Fruit fly (Drosophila melanogaster): ENCODE data around the gene CG6761.

Gene CG6761

DNA sequence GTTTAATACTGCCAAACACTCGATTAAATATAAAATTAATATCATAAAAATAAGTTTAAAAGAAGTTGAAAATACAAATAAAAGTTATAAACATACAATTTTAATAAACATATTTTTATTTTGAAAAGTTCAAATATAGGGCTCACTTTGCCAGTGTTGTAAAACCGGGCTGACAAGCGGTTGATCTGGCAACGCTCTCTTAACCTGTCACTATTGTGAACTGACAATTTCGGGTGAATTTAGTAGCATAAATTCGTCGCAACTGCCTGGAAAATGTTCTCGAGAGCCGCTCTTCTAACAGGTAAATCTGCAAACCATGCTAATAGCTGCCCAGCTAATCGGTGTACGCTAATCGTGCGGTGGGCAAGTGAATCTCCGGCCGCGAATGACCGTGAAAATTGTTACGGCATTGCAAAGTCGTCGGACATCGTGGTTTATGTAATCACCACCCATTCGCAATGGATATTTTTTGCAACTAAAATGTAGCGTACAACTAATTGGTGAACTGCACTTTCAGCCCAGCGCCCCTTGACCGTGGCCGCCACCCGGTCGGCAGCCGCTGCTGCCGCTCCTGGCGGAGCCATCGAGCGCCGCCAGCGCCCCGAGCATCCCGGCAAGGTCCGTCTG is 26.5 kb upstream of the CG6761 start, which contains the start of gene ATPsynB (continued):
- TF ChIP-seq grn (GFP tag; optimal IDR thresholded peaks at IDR 0.05) (no peak), Atf3 (GFP tag; optimal IDR thresholded peaks at IDR 0.05) (no peak), Sox102F (GFP tag; optimal IDR thresholded peaks at IDR 0.05) (no peak), ttk (GFP tag; IDR thresholded peaks at IDR 0.05) (no peak), CG15269 (tag; optimal IDR thresholded peaks at IDR 0.05) (no peak), dimm (GFP tag; IDR thresholded peaks at IDR 0.05) (no peak), Elba2 (GFP tag; optimal IDR thresholded peaks at IDR 0.05) (no peak), HLH54F (GFP tag; optimal IDR thresholded peaks at IDR 0.05) (no peak), vvl (GFP tag; IDR thresholded peaks at IDR 0.05) (peak; percentile 35; the same call in 1 of the 2 replicates), sna (GFP tag; IDR thresholded peaks at IDR 0.05; ENCODE audit: partially characterized antibody) (no peak), gsb (GFP tag; IDR thresholded peaks at IDR 0.05) (no peak), E2f2 (GFP tag; IDR thresholded peaks at IDR 0.05) (peak; percentile 98), Pdp1 (GFP tag; optimal IDR thresholded peaks at IDR 0.05) (peak; percentile 3 to 99), CG1832 (GFP tag; optimal IDR thresholded peaks at IDR 0.05) (no peak), CG9817 (tag; optimal IDR thresholded peaks at IDR 0.05) (no peak), HLHmδ (GFP tag; optimal IDR thresholded peaks at IDR 0.05) (peak; percentile 27), CG13894 (tag; optimal IDR thresholded peaks at IDR 0.05) (no peak), CG8290 (GFP tag; optimal IDR thresholded peaks at IDR 0.05) (no peak), CG8290 (tag; optimal IDR thresholded peaks at IDR 0.05) (no peak), CG7786 (GFP tag; optimal IDR thresholded peaks at IDR 0.05) (no peak), ind (GFP tag; optimal IDR thresholded peaks at IDR 0.05) (peak; percentile 25), CG9797 (GFP tag; optimal IDR thresholded peaks at IDR 0.05) (peak; percentile 39), Dek (tag; optimal IDR thresholded peaks at IDR 0.05) (peak; percentile 1), lola (GFP tag; optimal IDR thresholded peaks at IDR 0.05) (no peak), CG12155 (GFP tag; optimal IDR thresholded peaks at IDR 0.05) (peak; percentile 39), Bgb (GFP tag; IDR thresholded peaks at IDR 0.05; ENCODE audit: partially characterized antibody) (peak; percentile 46; the same call in 1 of the 2 replicates), NfI (GFP tag; optimal IDR thresholded peaks at IDR 0.05) (peak; percentile 39), CG10267 (tag; optimal IDR thresholded peaks at IDR 0.05) (peak; percentile 98), sens-2 (GFP tag; IDR thresholded peaks at IDR 0.05) (no peak), CG30431 (GFP tag; optimal IDR thresholded peaks at IDR 0.05) (no peak), CG30403 (GFP tag; optimal IDR thresholded peaks at IDR 0.05) (peak; percentile 17), gt (GFP tag; IDR thresholded peaks at IDR 0.05) (no peak), CG17359 (tag; optimal IDR thresholded peaks at IDR 0.05) (no peak), Hmx (GFP tag; optimal IDR thresholded peaks at IDR 0.05) (no peak), Asciz (GFP tag; optimal IDR thresholded peaks at IDR 0.05) (no peak), CG10543 (GFP tag; optimal IDR thresholded peaks at IDR 0.05) (no peak), CG1792 (GFP tag; optimal IDR thresholded peaks at IDR 0.05) (no peak), CG12236 (GFP tag; optimal IDR thresholded peaks at IDR 0.05) (no peak), sens (GFP tag) (peak; percentile 64), Camta (GFP tag; optimal IDR thresholded peaks at IDR 0.05) (no peak), gce (GFP tag; IDR thresholded peaks at IDR 0.05) (no peak), salm (tag; optimal IDR thresholded peaks at IDR 0.05) (no peak), Poxn (GFP tag; IDR thresholded peaks at IDR 0.05) (no peak), Chrac-16 (GFP tag; optimal IDR thresholded peaks at IDR 0.05) (peak; percentile 9), Scr (GFP tag; IDR thresholded peaks at IDR 0.05; ENCODE audit: partially characterized antibody) (peak; percentile 32), en (GFP tag; optimal IDR thresholded peaks at IDR 0.05) (no peak), Fer2 (tag; optimal IDR thresholded peaks at IDR 0.05) (peak; percentile 3), Dll (GFP tag; IDR thresholded peaks at IDR 0.05; ENCODE audit: partially characterized antibody) (0 out of 4 replicates have a peak, but pooled peaks have one; percentile 11), ftz-f1 (GFP tag; optimal IDR thresholded peaks at IDR 0.05) (peak; percentile 34), rib (GFP tag; IDR thresholded peaks at IDR 0.05) (no peak; the same call in 1 of the 2 replicates), Tbp (GFP tag; optimal IDR thresholded peaks at IDR 0.05) (no peak)
